ENCODE assay signal across 1 fruit fly cellular context in the genomic region with DNA sequence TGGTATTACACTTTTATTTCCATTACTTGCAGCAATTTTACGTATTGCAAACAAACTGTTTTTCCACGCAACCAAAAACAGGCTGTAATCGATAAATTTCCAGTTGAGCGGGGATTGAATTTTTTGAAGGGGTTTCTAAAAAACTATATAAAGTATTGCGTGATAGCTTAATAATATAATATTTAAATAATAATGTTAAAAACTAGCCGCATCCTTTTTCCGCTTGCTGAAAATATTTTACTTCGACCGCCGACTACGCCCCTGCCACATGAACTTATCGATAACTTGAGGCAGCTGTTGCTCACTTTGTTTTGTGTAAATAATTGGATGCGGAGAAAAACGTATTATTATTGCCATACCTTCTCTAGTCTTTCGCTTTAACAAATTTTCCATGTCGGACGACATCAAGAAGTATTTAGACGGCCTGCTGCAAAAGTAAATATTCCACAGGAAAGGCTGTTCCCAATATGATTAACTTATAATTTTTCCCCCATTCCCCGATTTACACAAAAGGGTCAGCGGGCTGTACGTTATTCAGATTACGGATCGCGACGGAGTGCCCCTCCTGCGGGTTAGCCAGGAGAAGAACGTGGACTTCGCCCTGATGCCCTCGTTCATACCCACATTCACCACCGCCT.
A peak's percentile ranks its signal among the peaks of the same experiment; 100 is the strongest.
TF ChIP-seq lines count a peak whose summit lies in the region.

A gene (minus strand): TSS at position 87 of the 638 bp plus-strand sequence.
A gene (plus strand): TSS at position 289 of the 638 bp plus-strand sequence.

TF ChIP-seq in whole organism, embryonic, 481 proteins besides CTCF, POLR2A, EP300 and RAD21 (continued from another document and continues in another):
- TF ChIP-seq Sry-δ (GFP tag; optimal IDR thresholded peaks at IDR 0.05; lab: Kevin White, UChicago) = peak; percentile 37
- peak; percentile 79 for TF ChIP-seq Atf3 (GFP tag; optimal IDR thresholded peaks at IDR 0.05; lab: Kevin White, UChicago)
- TF ChIP-seq CG12155 (GFP tag; optimal IDR thresholded peaks at IDR 0.05; lab: Kevin White, UChicago) = peak; percentile 96
- peak; percentile 99 for TF ChIP-seq CG14050 (GFP tag; IDR thresholded peaks at IDR 0.05; lab: Robert Waterston, UW)
- no peak for TF ChIP-seq pfk (GFP tag; optimal IDR thresholded peaks at IDR 0.05; lab: Kevin White, UChicago)
- peak; percentile 100 for TF ChIP-seq ase (GFP tag; IDR thresholded peaks at IDR 0.05; lab: Robert Waterston, UW)
- TF ChIP-seq amos (GFP tag; IDR thresholded peaks at IDR 0.05; lab: Robert Waterston, UW; ENCODE audit: partially characterized antibody) = no peak
- TF ChIP-seq gcm (GFP tag; optimal IDR thresholded peaks at IDR 0.05; lab: Kevin White, UChicago) = peak; percentile 97
- TF ChIP-seq H2.0 (GFP tag; IDR thresholded peaks at IDR 0.05; lab: Robert Waterston, UW) = peak; percentile 99
- TF ChIP-seq pho (GFP tag; optimal IDR thresholded peaks at IDR 0.05; lab: Kevin White, UChicago) = peak; percentile 88
- TF ChIP-seq sima (GFP tag; optimal IDR thresholded peaks at IDR 0.05; lab: Kevin White, UChicago) = peak; percentile 20
- peak; percentile 97 for TF ChIP-seq zfh2 (GFP tag; optimal IDR thresholded peaks at IDR 0.05; lab: Kevin White, UChicago)
- TF ChIP-seq CG18764 (GFP tag; optimal IDR thresholded peaks at IDR 0.05; lab: Kevin White, UChicago) = peak; percentile 94
- peak; percentile 89 for TF ChIP-seq CG4854 (GFP tag; optimal IDR thresholded peaks at IDR 0.05; lab: Kevin White, UChicago)
- TF ChIP-seq mld (GFP tag; IDR thresholded peaks at IDR 0.05; lab: Robert Waterston, UW; ENCODE audit: partially characterized antibody) = peak; percentile 49; the same call in 1 of the 3 replicates
- TF ChIP-seq ham (GFP tag; IDR thresholded peaks at IDR 0.05; lab: Robert Waterston, UW) = peak; percentile 96
- peak; percentile 98 for TF ChIP-seq Meics (GFP tag; optimal IDR thresholded peaks at IDR 0.05; lab: Kevin White, UChicago)
- peak; percentile 52; the same call in 1 of the 2 replicates for TF ChIP-seq unc-4 (GFP tag; IDR thresholded peaks at IDR 0.05; lab: Robert Waterston, UW; ENCODE audit: partially characterized antibody)
- TF ChIP-seq CG16863 (GFP tag; optimal IDR thresholded peaks at IDR 0.05; lab: Kevin White, UChicago) = peak; percentile 80
- peak; percentile 94 for TF ChIP-seq CG15011 (GFP tag; optimal IDR thresholded peaks at IDR 0.05; lab: Kevin White, UChicago)
- TF ChIP-seq gem (tag; optimal IDR thresholded peaks at IDR 0.05; lab: Kevin White, UChicago) = peak; percentile 100
- no peak for TF ChIP-seq CG2129 (GFP tag; IDR thresholded peaks at IDR 0.05; lab: Robert Waterston, UW; ENCODE audit: partially characterized antibody)
- peak; percentile 95 for TF ChIP-seq CG7987 (GFP tag; optimal IDR thresholded peaks at IDR 0.05; lab: Kevin White, UChicago)
- TF ChIP-seq stwl (tag; optimal IDR thresholded peaks at IDR 0.05; lab: Kevin White, UChicago) = peak; percentile 87
- TF ChIP-seq CG34224 (GFP tag; IDR thresholded peaks at IDR 0.05; lab: Robert Waterston, UW; ENCODE audit: partially characterized antibody) = peak; percentile 78
- TF ChIP-seq CG2199 (GFP tag; IDR thresholded peaks at IDR 0.05; lab: Robert Waterston, UW) = peak; percentile 99
- TF ChIP-seq Dad (GFP tag; optimal IDR thresholded peaks at IDR 0.05; lab: Kevin White, UChicago) = peak; percentile 85
- peak; percentile 68 for TF ChIP-seq Atf-2 (GFP tag; optimal IDR thresholded peaks at IDR 0.05; lab: Kevin White, UChicago)
- peak; percentile 63 for TF ChIP-seq Sry-β (GFP tag; optimal IDR thresholded peaks at IDR 0.05; lab: Kevin White, UChicago)
- peak; percentile 95 for TF ChIP-seq Vsx1 (GFP tag; optimal IDR thresholded peaks at IDR 0.05; lab: Kevin White, UChicago)
- TF ChIP-seq bsh (GFP tag; optimal IDR thresholded peaks at IDR 0.05; lab: Kevin White, UChicago) = peak; percentile 95 to 99
- TF ChIP-seq Dbx (GFP tag; IDR thresholded peaks at IDR 0.05; lab: Robert Waterston, UW) = peak; percentile 99
- TF ChIP-seq HLH3B (GFP tag; IDR thresholded peaks at IDR 0.05; lab: Robert Waterston, UW) = peak; percentile 99
- peak; percentile 99 for TF ChIP-seq NfI (GFP tag; optimal IDR thresholded peaks at IDR 0.05; lab: Kevin White, UChicago)
- peak in 1 of 2 experiments; percentile 38 for TF ChIP-seq tll (GFP tag; optimal IDR thresholded peaks at IDR 0.05; lab: Kevin White, UChicago)
- peak; percentile 99 for TF ChIP-seq Aef1 (GFP tag; IDR thresholded peaks at IDR 0.05; lab: Robert Waterston, UW)
- TF ChIP-seq CG6272 (GFP tag; IDR thresholded peaks at IDR 0.05; lab: Robert Waterston, UW) = peak; percentile 99
- peak; percentile 99 for TF ChIP-seq CG4404 (GFP tag; IDR thresholded peaks at IDR 0.05; lab: Robert Waterston, UW)
- TF ChIP-seq Adf1 (GFP tag; IDR thresholded peaks at IDR 0.05; lab: Robert Waterston, UW) = peak; percentile 89
- peak; percentile 52 for TF ChIP-seq pb (GFP tag; optimal IDR thresholded peaks at IDR 0.05; lab: Kevin White, UChicago)
- peak; percentile 90 for TF ChIP-seq CG9609 (GFP tag; optimal IDR thresholded peaks at IDR 0.05; lab: Kevin White, UChicago)
- TF ChIP-seq Ptx1 (GFP tag; IDR thresholded peaks at IDR 0.05; lab: Robert Waterston, UW) = peak; percentile 99
- peak; percentile 99 for TF ChIP-seq E2f1 (GFP tag; IDR thresholded peaks at IDR 0.05; lab: Robert Waterston, UW)
- TF ChIP-seq CG17912 (GFP tag; optimal IDR thresholded peaks at IDR 0.05; lab: Kevin White, UChicago) = peak; percentile 19
- peak; percentile 99 for TF ChIP-seq NFAT (GFP tag; IDR thresholded peaks at IDR 0.05; lab: Robert Waterston, UW)
- TF ChIP-seq tgo (GFP tag; IDR thresholded peaks at IDR 0.05; lab: Robert Waterston, UW) = peak; percentile 99
- TF ChIP-seq Camta (GFP tag; optimal IDR thresholded peaks at IDR 0.05; lab: Kevin White, UChicago) = peak; percentile 71
- TF ChIP-seq CG1024 (GFP tag; IDR thresholded peaks at IDR 0.05; lab: Robert Waterston, UW) = peak; percentile 95
- TF ChIP-seq CG15269 (tag; optimal IDR thresholded peaks at IDR 0.05; lab: Kevin White, UChicago) = peak; percentile 98
- peak; percentile 99 for TF ChIP-seq CG9932 (GFP tag; IDR thresholded peaks at IDR 0.05; lab: Robert Waterston, UW)
- TF ChIP-seq CG10543 (GFP tag; optimal IDR thresholded peaks at IDR 0.05; lab: Kevin White, UChicago) = no peak
- TF ChIP-seq CHES-1-like (GFP tag; optimal IDR thresholded peaks at IDR 0.05; lab: Kevin White, UChicago) = peak; percentile 84
- peak; percentile 96 for TF ChIP-seq BtbVII (GFP tag; optimal IDR thresholded peaks at IDR 0.05; lab: Kevin White, UChicago)
- peak; percentile 56 for TF ChIP-seq mirr (GFP tag; optimal IDR thresholded peaks at IDR 0.05; lab: Kevin White, UChicago)
- peak; percentile 98 for TF ChIP-seq cas (GFP tag; IDR thresholded peaks at IDR 0.05; lab: Robert Waterston, UW)
- TF ChIP-seq Hr78 (GFP tag; optimal IDR thresholded peaks at IDR 0.05; lab: Kevin White, UChicago) = no peak
- no peak for TF ChIP-seq CG14965 (GFP tag; optimal IDR thresholded peaks at IDR 0.05; lab: Kevin White, UChicago; ENCODE audit: borderline replicate concordance)
- TF ChIP-seq odd (GFP tag; optimal IDR thresholded peaks at IDR 0.05; lab: Kevin White, UChicago) = peak; percentile 93
- peak; percentile 96 for TF ChIP-seq D19B (GFP tag; optimal IDR thresholded peaks at IDR 0.05; lab: Kevin White, UChicago)
- no peak for TF ChIP-seq zf30C (GFP tag; optimal IDR thresholded peaks at IDR 0.05; lab: Kevin White, UChicago)
- peak; percentile 79 for TF ChIP-seq MESR4 (GFP tag; optimal IDR thresholded peaks at IDR 0.05; lab: Kevin White, UChicago)
- no peak for TF ChIP-seq CG1832 (GFP tag; optimal IDR thresholded peaks at IDR 0.05; lab: Kevin White, UChicago)
- TF ChIP-seq Oli (tag; optimal IDR thresholded peaks at IDR 0.05; lab: Kevin White, UChicago) = peak; percentile 99
- TF ChIP-seq CG7556 (GFP tag; optimal IDR thresholded peaks at IDR 0.05; lab: Kevin White, UChicago) = peak; percentile 97
- TF ChIP-seq CG30431 (GFP tag; optimal IDR thresholded peaks at IDR 0.05; lab: Kevin White, UChicago) = peak; percentile 98
- TF ChIP-seq E2f2 (GFP tag; IDR thresholded peaks at IDR 0.05; lab: Robert Waterston, UW) = peak; percentile 90
- TF ChIP-seq Fer3 (tag; optimal IDR thresholded peaks at IDR 0.05; lab: Kevin White, UChicago) = peak; percentile 99
- peak; percentile 97 for TF ChIP-seq scrt (GFP tag; optimal IDR thresholded peaks at IDR 0.05; lab: Kevin White, UChicago)
- TF ChIP-seq insv (GFP tag; optimal IDR thresholded peaks at IDR 0.05; lab: Kevin White, UChicago) = no peak
- peak in 1 of 2 experiments; percentile 95 for TF ChIP-seq Eip74EF (GFP tag; optimal IDR thresholded peaks at IDR 0.05; lab: Kevin White, UChicago)
- TF ChIP-seq CG1603 (tag; optimal IDR thresholded peaks at IDR 0.05; lab: Kevin White, UChicago) = peak; percentile 82
- TF ChIP-seq trem (tag; optimal IDR thresholded peaks at IDR 0.05; lab: Kevin White, UChicago) = peak; percentile 95
- TF ChIP-seq eyg (GFP tag; optimal IDR thresholded peaks at IDR 0.05; lab: Kevin White, UChicago) = peak; percentile 61
- no peak for TF ChIP-seq grn (GFP tag; optimal IDR thresholded peaks at IDR 0.05; lab: Kevin White, UChicago)
- TF ChIP-seq HmgZ (tag; optimal IDR thresholded peaks at IDR 0.05; lab: Kevin White, UChicago) = peak; percentile 98
- TF ChIP-seq cato (GFP tag; optimal IDR thresholded peaks at IDR 0.05; lab: Kevin White, UChicago; ENCODE audit: borderline replicate concordance) = peak; percentile 96
- TF ChIP-seq CG1529 (GFP tag; optimal IDR thresholded peaks at IDR 0.05; lab: Kevin White, UChicago) = peak; percentile 97
- TF ChIP-seq Six4 (GFP tag; optimal IDR thresholded peaks at IDR 0.05; lab: Kevin White, UChicago) = peak; percentile 95
- TF ChIP-seq disco-r (GFP tag; optimal IDR thresholded peaks at IDR 0.05; lab: Kevin White, UChicago) = peak; percentile 73
- TF ChIP-seq Hmr (GFP tag; optimal IDR thresholded peaks at IDR 0.05; lab: Kevin White, UChicago) = peak; percentile 99
- TF ChIP-seq CG5245 (GFP tag; optimal IDR thresholded peaks at IDR 0.05; lab: Kevin White, UChicago) = peak; percentile 92
- peak; percentile 84 for TF ChIP-seq ash1 (GFP tag; optimal IDR thresholded peaks at IDR 0.05; lab: Kevin White, UChicago)
- peak; percentile 98 for TF ChIP-seq CG18599 (GFP tag; optimal IDR thresholded peaks at IDR 0.05; lab: Kevin White, UChicago)
- TF ChIP-seq CG17385 (GFP tag; optimal IDR thresholded peaks at IDR 0.05; lab: Kevin White, UChicago) = peak; percentile 96
- no peak for TF ChIP-seq sc (optimal IDR thresholded peaks at IDR 0.05; lab: Kevin White, UChicago)
- TF ChIP-seq sc (GFP tag; optimal IDR thresholded peaks at IDR 0.05; lab: Kevin White, UChicago) = peak; percentile 98
- peak; percentile 94 for TF ChIP-seq CG18476 (GFP tag; optimal IDR thresholded peaks at IDR 0.05; lab: Kevin White, UChicago)
- TF ChIP-seq sr (GFP tag; IDR thresholded peaks at IDR 0.05; lab: Robert Waterston, UW) = peak; percentile 97
- peak; percentile 88 for TF ChIP-seq CG8281 (tag; optimal IDR thresholded peaks at IDR 0.05; lab: Kevin White, UChicago)
- peak; percentile 90 for TF ChIP-seq CG4360 (GFP tag; IDR thresholded peaks at IDR 0.05; lab: Robert Waterston, UW)
- TF ChIP-seq CG8290 (GFP tag; optimal IDR thresholded peaks at IDR 0.05; lab: Kevin White, UChicago) = peak; percentile 77
- TF ChIP-seq CG8290 (tag; optimal IDR thresholded peaks at IDR 0.05; lab: Kevin White, UChicago) = peak in 1 of 2 experiments; percentile 84
- TF ChIP-seq CG9817 (tag; optimal IDR thresholded peaks at IDR 0.05; lab: Kevin White, UChicago) = peak; percentile 97
- TF ChIP-seq CG11085 (GFP tag; IDR thresholded peaks at IDR 0.05; lab: Robert Waterston, UW) = peak; percentile 99
- TF ChIP-seq tx (GFP tag; optimal IDR thresholded peaks at IDR 0.05; lab: Kevin White, UChicago) = peak; percentile 87
- TF ChIP-seq Mad (GFP tag; optimal IDR thresholded peaks at IDR 0.05; lab: Kevin White, UChicago) = peak; percentile 96
- peak; percentile 98 for TF ChIP-seq Dek (tag; optimal IDR thresholded peaks at IDR 0.05; lab: Kevin White, UChicago)
- TF ChIP-seq Doc3 (GFP tag; IDR thresholded peaks at IDR 0.05; lab: Robert Waterston, UW; ENCODE audit: partially characterized antibody) = peak; percentile 53; the same call in 2 of the 3 replicates
- TF ChIP-seq CG12219 (GFP tag; optimal IDR thresholded peaks at IDR 0.05; lab: Kevin White, UChicago) = peak; percentile 95
- peak; percentile 98 for TF ChIP-seq CG18262 (tag; optimal IDR thresholded peaks at IDR 0.05; lab: Kevin White, UChicago)
- TF ChIP-seq ac (GFP tag; optimal IDR thresholded peaks at IDR 0.05; lab: Kevin White, UChicago) = peak; percentile 86
- TF ChIP-seq shn (GFP tag; optimal IDR thresholded peaks at IDR 0.05; lab: Kevin White, UChicago) = peak; percentile 85
- TF ChIP-seq Hand (GFP tag; optimal IDR thresholded peaks at IDR 0.05; lab: Kevin White, UChicago) = peak; percentile 92
- peak; percentile 87 for TF ChIP-seq CG3838 (GFP tag; optimal IDR thresholded peaks at IDR 0.05; lab: Kevin White, UChicago)
- peak; percentile 97 for TF ChIP-seq CG18619 (GFP tag; optimal IDR thresholded peaks at IDR 0.05; lab: Kevin White, UChicago)
- peak; percentile 98 for TF ChIP-seq bcd (GFP tag; optimal IDR thresholded peaks at IDR 0.05; lab: Kevin White, UChicago)
- peak; percentile 82 for TF ChIP-seq CG5180 (GFP tag; optimal IDR thresholded peaks at IDR 0.05; lab: Kevin White, UChicago)
- peak; percentile 97 for TF ChIP-seq Asciz (GFP tag; optimal IDR thresholded peaks at IDR 0.05; lab: Kevin White, UChicago)
- peak; percentile 93 for TF ChIP-seq Lhr (GFP tag; optimal IDR thresholded peaks at IDR 0.05; lab: Kevin White, UChicago)
- peak; percentile 41 for TF ChIP-seq pzg (GFP tag; optimal IDR thresholded peaks at IDR 0.05; lab: Kevin White, UChicago)
- TF ChIP-seq Pdp1 (GFP tag; optimal IDR thresholded peaks at IDR 0.05; lab: Kevin White, UChicago) = peak; percentile 83 to 85
- no peak for TF ChIP-seq abd-A (tag; optimal IDR thresholded peaks at IDR 0.05; lab: Kevin White, UChicago)
- peak; percentile 97 for TF ChIP-seq CG1602 (GFP tag; optimal IDR thresholded peaks at IDR 0.05; lab: Kevin White, UChicago)
- TF ChIP-seq dimm (GFP tag; IDR thresholded peaks at IDR 0.05; lab: Robert Waterston, UW) = peak; percentile 97
- peak; percentile 51; the same call in 1 of the 3 replicates for TF ChIP-seq Opbp (GFP tag; IDR thresholded peaks at IDR 0.05; lab: Robert Waterston, UW; ENCODE audit: partially characterized antibody)
- peak; percentile 99 for TF ChIP-seq Hr3 (GFP tag; optimal IDR thresholded peaks at IDR 0.05; lab: Kevin White, UChicago)
- peak; percentile 97 for TF ChIP-seq Poxn (GFP tag; IDR thresholded peaks at IDR 0.05; lab: Robert Waterston, UW)
- TF ChIP-seq ind (GFP tag; optimal IDR thresholded peaks at IDR 0.05; lab: Kevin White, UChicago) = peak; percentile 98
- TF ChIP-seq CG6854 (GFP tag; optimal IDR thresholded peaks at IDR 0.05; lab: Kevin White, UChicago) = peak; percentile 93
- peak; percentile 87 for TF ChIP-seq mam (GFP tag; optimal IDR thresholded peaks at IDR 0.05; lab: Kevin White, UChicago)
- TF ChIP-seq usp (GFP tag; optimal IDR thresholded peaks at IDR 0.05; lab: Kevin White, UChicago) = no peak
